Fruit fly (Drosophila melanogaster) whole organism, prepupa: ENCODE results near the gene CG10029.

ENCODE experiments used
- Blimp-1 ChIP-seq: fragments of 200-800 bp; sonication (Bioruptor generic); optimal IDR thresholded peaks from 3 replicates; lab custom pipeline; 2017; ENCODE audit warnings: missing biosample characterization, missing genetic modification characterization, mild to moderate bottlenecking, moderate library complexity, missing genetic modification reagents
- CG11902 ChIP-seq: fragments of 200-800 bp; sonication (Bioruptor generic); optimal IDR thresholded peaks from 3 replicates; lab custom pipeline; 2016; ENCODE audit warnings: missing biosample characterization, missing genetic modification characterization
- CG3032 ChIP-seq: fragments of 200-800 bp; optimal IDR thresholded peaks from 2 replicates; lab custom pipeline; 2019; ENCODE audit warnings: missing biosample characterization, mild to moderate bottlenecking, missing genetic modification characterization, moderate library complexity
- CG32006 ChIP-seq: fragments of 200-800 bp; sonication (Bioruptor generic); optimal IDR thresholded peaks from 3 replicates; lab custom pipeline; 2017; ENCODE audit warnings: missing biosample characterization, mild to moderate bottlenecking, missing genetic modification characterization
- CG4318 ChIP-seq: fragments of 200-800 bp; sonication (Bioruptor generic); optimal IDR thresholded peaks from 3 replicates; lab custom pipeline; 2017; ENCODE audit warnings: missing biosample characterization, mild to moderate bottlenecking, missing genetic modification characterization
- Gug ChIP-seq: fragments of 200-800 bp; sonication (Bioruptor generic); IDR thresholded peaks from 2 replicates; pipeline ENCODE4 v1.3.6; 2022; ENCODE audit warnings: missing biosample characterization, missing genetic modification characterization
- eg ChIP-seq: fragments of 200-800 bp; sonication (Bioruptor generic); IDR thresholded peaks from 3 replicates; pipeline ENCODE4 v1.3.6; 2022; ENCODE audit warnings: missing biosample characterization, missing genetic modification characterization
- svp ChIP-seq: fragments of 200-800 bp; sonication (Bioruptor generic); peaks from one replicate; lab custom pipeline; 2016; ENCODE audit warnings: missing biosample characterization, missing genetic modification characterization
- topi ChIP-seq: fragments of 200-800 bp; sonication (Bioruptor generic); optimal IDR thresholded peaks from 3 replicates; lab custom pipeline; 2016; ENCODE audit warnings: missing biosample characterization, missing genetic modification characterization

- TF ChIP-seq CG3032 (tag; lab: Kevin White, UChicago) (no peak), CG4318 (no peak), CG11902 (no peak), topi (GFP tag; lab: Kevin White, UChicago) (no peak), svp (GFP tag; lab: Kevin White, UChicago) (no peak), Blimp-1 (GFP tag; lab: Kevin White, UChicago) (no peak), CG32006 (GFP tag; lab: Kevin White, UChicago) (no peak), eg (GFP tag; lab: Robert Waterston, UW) (no peak), Gug (no peak)
Measured at dm6 chr3R:7363673-7364072, 46.7 kb upstream of the CG10029 start, which contains the start of gene Mst84Dd.
